Fruit fly (Drosophila melanogaster) Kc167 (cell line): ENCODE data around the gene Marcal1.

Experiments
- Myc ChIP-seq: fragments of >200 bp; optimal IDR thresholded peaks from 2 replicates; lab custom pipeline; 2017; ENCODE audit warnings: missing external identifiers
- h ChIP-seq: fragments of >200 bp; optimal IDR thresholded peaks from 3 replicates; lab custom pipeline; 2018; ENCODE audit warnings: missing external identifiers
- insv ChIP-seq: fragments of >200 bp; optimal IDR thresholded peaks from 3 replicates; lab custom pipeline; 2018; ENCODE audit warnings: missing external identifiers
- psq ChIP-seq: fragments of >200 bp; optimal IDR thresholded peaks from 2 replicates; lab custom pipeline; 2017; ENCODE audit warnings: missing external identifiers
- ttk ChIP-seq: sonication (Bioruptor generic); optimal IDR thresholded peaks from 2 replicates; lab custom pipeline; 2017; ENCODE audit warnings: missing external identifiers

- TF ChIP-seq psq: no peak
- no peak for TF ChIP-seq Myc (lab: Kevin White, UChicago)
- no peak for TF ChIP-seq h (lab: Kevin White, UChicago)
- TF ChIP-seq insv (lab: Kevin White, UChicago): no peak
- no peak for TF ChIP-seq ttk (lab: Kevin White, UChicago)
These were observed 49.6 kb downstream of the Marcal1 start for dm6 chr2L:5004677-5005463.
